Worm (Caenorhabditis elegans) whole organism, early embryonic: ENCODE data around the gene pges-2.

Source experiments
- B0310.2 ChIP-seq: sonication (generic microtip); optimal IDR thresholded peaks from 2 replicates; lab custom pipeline; 2016; ENCODE audit warnings: mild to moderate bottlenecking, missing genetic modification characterization, missing compliant biosample characterization
- aly-1 ChIP-seq: sonication (generic microtip); optimal IDR thresholded peaks from 2 replicates; lab custom pipeline; 2016; ENCODE audit warnings: missing genetic modification characterization, missing compliant biosample characterization
- ama-1 ChIP-seq: fragments of 150-350 bp; optimal IDR thresholded peaks from 2 replicates; lab custom pipeline; 2014
- ceh-13 ChIP-seq: fragments of 200-800 bp; sonication (Bioruptor generic); optimal IDR thresholded peaks from 2 replicates; lab custom pipeline; 2018; ENCODE audit warnings: mild to moderate bottlenecking, missing genetic modification characterization, missing compliant biosample characterization
- ceh-36 ChIP-seq: sonication (generic microtip); optimal IDR thresholded peaks from 2 replicates; lab custom pipeline; 2016; ENCODE audit warnings: missing genetic modification characterization, inconsistent platforms, missing compliant biosample characterization
- flt-1 ChIP-seq: fragments of 200-800 bp; sonication (Bioruptor generic); IDR thresholded peaks from 2 replicates; pipeline ENCODE4 v1.3.6; 2022; ENCODE audit warnings: missing genetic modification characterization, missing compliant biosample characterization
- hnd-1 ChIP-seq: sonication (generic microtip); optimal IDR thresholded peaks from 2 replicates; lab custom pipeline; 2016; ENCODE audit warnings: missing genetic modification characterization, missing compliant biosample characterization
- sea-1 ChIP-seq: fragments of 200-800 bp; sonication (Bioruptor generic); conservative IDR thresholded peaks from 2 replicates; pipeline ENCODE4 v1.3.6; 2022; ENCODE audit warnings: missing genetic modification characterization, missing compliant biosample characterization
- tbx-11 ChIP-seq: fragments of 200-800 bp; sonication (Bioruptor generic); IDR thresholded peaks from 2 replicates; pipeline ENCODE4 v1.3.6; 2022; ENCODE audit warnings: missing genetic modification characterization, missing compliant biosample characterization

DNA sequence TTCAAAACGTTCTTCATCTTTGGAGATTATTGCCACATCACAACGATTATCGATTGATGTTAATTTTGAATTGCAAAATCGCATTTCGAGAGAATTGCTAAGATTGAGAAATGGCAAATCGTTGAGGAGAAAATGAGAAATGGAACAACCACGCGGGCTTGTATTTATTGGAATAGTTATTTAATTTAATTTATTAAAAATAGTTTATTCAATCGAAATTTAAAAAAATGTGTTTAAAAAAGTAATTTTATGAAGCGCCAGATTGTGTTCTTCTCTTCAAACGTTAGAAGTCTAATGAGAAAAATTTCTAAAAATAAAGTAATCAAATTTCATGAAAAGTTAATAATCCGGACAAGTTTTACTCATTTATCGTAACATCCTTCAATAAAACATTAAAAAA lies 24.2 kb upstream of the pges-2 start, which contains the start of gene spe-26:
- TF ChIP-seq tbx-11 (GFP tag; lab: Robert Waterston, UW) (no peak), ceh-13 (no peak), flt-1 (GFP tag; lab: Robert Waterston, UW) (no peak), aly-1 (tag; lab: Kevin White, UChicago) (no peak), B0310.2 (tag; lab: Kevin White, UChicago) (no peak), ama-1 (no peak), ceh-36 (tag; lab: Kevin White, UChicago) (no peak), hnd-1 (tag; lab: Kevin White, UChicago) (no peak), sea-1 (GFP tag; lab: Robert Waterston, UW) (no peak)
